Worm (Caenorhabditis elegans) whole organism, young adult: ENCODE results near the gene F36D4.1.

Experiments used
- B0019.2 ChIP-seq: fragments of 200-800 bp; sonication (Bioruptor generic); conservative IDR thresholded peaks from 2 replicates; pipeline ENCODE4 v1.3.6; 2022; ENCODE audit warnings: missing genetic modification reagents, missing genetic modification characterization, missing compliant biosample characterization
- B0261.1 ChIP-seq: sonication (generic microtip); optimal IDR thresholded peaks from 2 replicates; lab custom pipeline; 2016; ENCODE audit warnings: mild to moderate bottlenecking, missing genetic modification characterization, moderate library complexity, missing compliant biosample characterization
- C17E4.6 ChIP-seq: fragments of 200-800 bp; sonication (Bioruptor generic); IDR thresholded peaks from 2 replicates; pipeline ENCODE4 v1.3.6; 2022; ENCODE audit warnings: missing genetic modification reagents, missing genetic modification characterization, missing compliant biosample characterization
- D2030.7 ChIP-seq: fragments of 200-800 bp; sonication (Bioruptor generic); IDR thresholded peaks from 2 replicates; pipeline ENCODE4 v1.3.6; 2022; ENCODE audit warnings: missing genetic modification reagents, missing genetic modification characterization, missing compliant biosample characterization
- F23B12.7 ChIP-seq: sonication (generic microtip); optimal IDR thresholded peaks from 2 replicates; lab custom pipeline; 2017; ENCODE audit warnings: missing genetic modification characterization, mild to moderate bottlenecking, missing compliant biosample characterization, antibody characterized with exemption, moderate library complexity; ENCODE audit not compliant: insufficient read depth
- F37B4.10 ChIP-seq: fragments of 200-800 bp; sonication (Bioruptor generic); IDR thresholded peaks from 2 replicates; pipeline ENCODE4 v1.3.6; 2022; ENCODE audit warnings: missing genetic modification characterization, missing compliant biosample characterization
- K12H6.12 ChIP-seq: fragments of 200-800 bp; sonication (Bioruptor generic); optimal IDR thresholded peaks from 2 replicates; lab custom pipeline; 2018; ENCODE audit warnings: mild to moderate bottlenecking, missing genetic modification characterization, missing compliant biosample characterization
- ZK185.1 ChIP-seq: sonication (generic microtip); optimal IDR thresholded peaks from 2 replicates; lab custom pipeline; 2016; ENCODE audit warnings: mild to moderate bottlenecking, missing genetic modification characterization, missing compliant biosample characterization; ENCODE audit not compliant: poor library complexity, severe bottlenecking
- atf-7 ChIP-seq: sonication (generic microtip); optimal IDR thresholded peaks from 2 replicates; lab custom pipeline; 2017; ENCODE audit warnings: mild to moderate bottlenecking, missing genetic modification characterization, missing compliant biosample characterization
- attf-3 ChIP-seq: fragments of 200-800 bp; sonication (Bioruptor generic); conservative IDR thresholded peaks from 2 replicates; pipeline ENCODE4 v1.3.6; 2022; ENCODE audit warnings: missing genetic modification reagents, missing genetic modification characterization, missing compliant biosample characterization
- attf-5 ChIP-seq: fragments of 200-800 bp; sonication (Bioruptor generic); optimal IDR thresholded peaks from 2 replicates; lab custom pipeline; 2018; ENCODE audit warnings: mild to moderate bottlenecking, missing genetic modification characterization, missing compliant biosample characterization
- bed-1 ChIP-seq: fragments of 200-800 bp; sonication (Bioruptor generic); IDR thresholded peaks from 2 replicates; pipeline ENCODE4 v1.3.6; 2022; ENCODE audit warnings: missing genetic modification reagents, missing genetic modification characterization, missing compliant biosample characterization
- ccch-3 ChIP-seq: fragments of 200-800 bp; sonication (Bioruptor generic); optimal IDR thresholded peaks from 2 replicates; lab custom pipeline; 2018; ENCODE audit warnings: mild to moderate bottlenecking, missing genetic modification characterization, missing compliant biosample characterization
- cebp-1 ChIP-seq, 2 experiments: fragments of 200-800 bp in 1 of 2; sonication (Bioruptor generic) in 1 of 2; sonication (generic microtip) in 1 of 2; IDR thresholded peaks in 1 of 2; optimal IDR thresholded peaks in 1 of 2; 2 replicates each; pipeline versions ENCODE4 v1.3.6 to Lab custom; 2017 to 2022; ENCODE audit warnings: missing compliant biosample characterization in 2 of 2, missing genetic modification characterization in 2 of 2, mild to moderate bottlenecking in 1 of 2, missing genetic modification reagents in 1 of 2, moderate library complexity in 1 of 2
- ceh-27 ChIP-seq: fragments of 200-800 bp; sonication (Bioruptor generic); optimal IDR thresholded peaks from 2 replicates; lab custom pipeline; 2018; ENCODE audit warnings: mild to moderate bottlenecking, missing genetic modification characterization, moderate library complexity, missing compliant biosample characterization
- ceh-40 ChIP-seq: fragments of 200-800 bp; sonication (Bioruptor generic); IDR thresholded peaks from 2 replicates; pipeline ENCODE4 v1.3.6; 2022; ENCODE audit warnings: missing genetic modification characterization, missing compliant biosample characterization
- chd-7 ChIP-seq: sonication (generic microtip); optimal IDR thresholded peaks from 2 replicates; lab custom pipeline; 2016; ENCODE audit warnings: mild to moderate bottlenecking, missing genetic modification characterization, moderate library complexity, missing compliant biosample characterization
- die-1 ChIP-seq: sonication (generic microtip); optimal IDR thresholded peaks from 2 replicates; lab custom pipeline; 2016; ENCODE audit warnings: missing genotype, mild to moderate bottlenecking, missing genetic modification characterization, missing compliant biosample characterization
- dox-1 ChIP-seq: fragments of 200-800 bp; sonication (Bioruptor generic); IDR thresholded peaks from 2 replicates; pipeline ENCODE4 v1.3.6; 2022; ENCODE audit warnings: missing genetic modification reagents, missing genetic modification characterization, missing compliant biosample characterization
- egl-18 ChIP-seq: fragments of 200-800 bp; sonication (Bioruptor generic); IDR thresholded peaks from 2 replicates; pipeline ENCODE4 v1.3.6; 2022; ENCODE audit warnings: missing genetic modification reagents, missing genetic modification characterization, missing compliant biosample characterization
- egrh-3 ChIP-seq: fragments of 200-800 bp; sonication (Bioruptor generic); IDR thresholded peaks from 2 replicates; pipeline ENCODE4 v1.3.6; 2022; ENCODE audit warnings: missing genetic modification reagents, missing genetic modification characterization, missing compliant biosample characterization
- ets-4 ChIP-seq: fragments of 200-800 bp; sonication (Bioruptor generic); optimal IDR thresholded peaks from 2 replicates; lab custom pipeline; 2018; ENCODE audit warnings: mild to moderate bottlenecking, missing genetic modification characterization, missing compliant biosample characterization
- gei-17 ChIP-seq: fragments of 200-800 bp; sonication (Bioruptor generic); optimal IDR thresholded peaks from 2 replicates; lab custom pipeline; 2018; ENCODE audit warnings: mild to moderate bottlenecking, missing genetic modification characterization, missing compliant biosample characterization
- let-526 ChIP-seq: fragments of 200-800 bp; sonication (Bioruptor generic); IDR thresholded peaks from 2 replicates; pipeline ENCODE4 v1.3.6; 2022; ENCODE audit warnings: missing genetic modification reagents, missing genetic modification characterization, missing compliant biosample characterization
- let-607 ChIP-seq, 2 experiments: fragments of 200-800 bp in 1 of 2; sonication (Bioruptor generic) in 1 of 2; sonication (generic microtip) in 1 of 2; optimal IDR thresholded peaks; 2 replicates each; lab custom pipeline; 2016 to 2018; ENCODE audit warnings: mild to moderate bottlenecking in 2 of 2, missing compliant biosample characterization in 2 of 2, missing genetic modification characterization in 2 of 2, moderate library complexity in 2 of 2, missing genotype in 1 of 2
- lin-26 ChIP-seq: fragments of 200-800 bp; sonication (Bioruptor generic); IDR thresholded peaks from 2 replicates; pipeline ENCODE4 v1.3.6; 2022; ENCODE audit warnings: missing genetic modification reagents, missing genetic modification characterization, missing compliant biosample characterization
- lin-40 ChIP-seq: sonication (generic microtip); optimal IDR thresholded peaks from 2 replicates; lab custom pipeline; 2016; ENCODE audit warnings: missing genetic modification characterization, mild to moderate bottlenecking, missing compliant biosample characterization, missing genotype, missing genetic modification reagents
- lsl-1 ChIP-seq: fragments of 200-800 bp; sonication (Bioruptor generic); optimal IDR thresholded peaks from 2 replicates; lab custom pipeline; 2018; ENCODE audit warnings: mild to moderate bottlenecking, missing genetic modification characterization, moderate library complexity, missing compliant biosample characterization
- madf-10 ChIP-seq: sonication (generic microtip); optimal IDR thresholded peaks from 2 replicates; lab custom pipeline; 2016; ENCODE audit warnings: mild to moderate bottlenecking, missing genetic modification characterization, missing compliant biosample characterization
- mes-4 ChIP-seq: sonication (generic microtip); optimal IDR thresholded peaks from 2 replicates; lab custom pipeline; 2016; ENCODE audit warnings: missing genotype, missing genetic modification characterization, missing compliant biosample characterization
- nhr-80 ChIP-seq: sonication (generic microtip); optimal IDR thresholded peaks from 2 replicates; lab custom pipeline; 2016; ENCODE audit warnings: missing genetic modification characterization, missing compliant biosample characterization
- rpc-1 ChIP-seq, 2 experiments: fragments of 150-350 bp in 1 of 2; sonication (generic microtip) in 1 of 2; optimal IDR thresholded peaks; 2 replicates each; lab custom pipeline; 2014 to 2018; ENCODE audit warnings: missing biosample characterization in 1 of 2, missing genetic modification characterization in 1 of 2, missing genetic modification reagents in 1 of 2, missing genotype in 1 of 2
- snpc-1.3 ChIP-seq: sonication (generic microtip); optimal IDR thresholded peaks from 2 replicates; lab custom pipeline; 2017; ENCODE audit warnings: missing genetic modification characterization, mild to moderate bottlenecking, missing compliant biosample characterization, antibody characterized with exemption, moderate library complexity, missing genotype, missing genetic modification reagents; ENCODE audit not compliant: insufficient read depth
- snpc-4 ChIP-seq, 5 experiments: fragments of 150-350 bp in 1 of 5; sonication (generic microtip) in 4 of 5; optimal IDR thresholded peaks; 2 replicates each; lab custom pipeline; 2014 to 2018; ENCODE audit warnings: missing genetic modification characterization in 5 of 5, missing biosample characterization in 3 of 5, antibody characterized with exemption in 2 of 5, mild to moderate bottlenecking in 2 of 5, missing compliant biosample characterization in 2 of 5, missing genotype in 2 of 5, moderate library complexity in 2 of 5, missing genetic modification reagents in 1 of 5
- sptf-2 ChIP-seq: fragments of 200-800 bp; sonication (Bioruptor generic); optimal IDR thresholded peaks from 2 replicates; lab custom pipeline; 2018; ENCODE audit warnings: mild to moderate bottlenecking, missing genetic modification characterization, missing compliant biosample characterization
- tlf-1 ChIP-seq: fragments of 200-800 bp; sonication (Bioruptor generic); optimal IDR thresholded peaks from 2 replicates; lab custom pipeline; 2018; ENCODE audit warnings: mild to moderate bottlenecking, missing genetic modification characterization, missing compliant biosample characterization
- unc-62 ChIP-seq: fragments of 150-350 bp; optimal IDR thresholded peaks from 2 replicates; lab custom pipeline; 2014; ENCODE audit warnings: missing biosample characterization, missing genetic modification reagents, missing genetic modification characterization
- xnd-1 ChIP-seq: sonication (generic microtip); optimal IDR thresholded peaks from 2 replicates; lab custom pipeline; 2016; ENCODE audit warnings: missing genotype, missing genetic modification reagents, missing genetic modification characterization, missing compliant biosample characterization
- ztf-25 ChIP-seq: fragments of 200-800 bp; sonication (Bioruptor generic); IDR thresholded peaks from 2 replicates; pipeline ENCODE4 v1.3.6; 2022; ENCODE audit warnings: missing genetic modification reagents, missing genetic modification characterization, missing compliant biosample characterization
- ztf-26 ChIP-seq: sonication (generic microtip); optimal IDR thresholded peaks from 2 replicates; lab custom pipeline; 2017; ENCODE audit warnings: missing genetic modification characterization, missing compliant biosample characterization

Gene F36D4.1

DNA sequence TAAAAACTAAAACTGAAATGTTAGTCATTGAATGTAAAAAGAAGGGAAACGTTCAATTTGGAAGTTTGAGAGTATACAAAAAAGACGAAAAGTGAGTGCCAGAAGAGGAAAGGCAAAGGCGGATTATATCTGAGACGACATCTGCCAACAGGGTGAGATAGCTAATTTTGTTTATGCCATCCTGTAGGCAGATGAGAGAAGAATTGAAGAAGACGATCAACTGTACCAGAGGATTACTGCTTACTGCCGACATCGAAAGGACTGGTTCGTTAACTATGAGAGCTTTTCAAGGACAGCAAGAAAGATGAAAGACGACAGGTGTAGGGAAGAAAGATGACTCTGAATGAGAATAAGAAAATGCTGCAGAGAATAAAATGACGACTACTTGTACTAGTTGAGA lies 6.8 kb downstream of the F36D4.1 start:
- TF ChIP-seq ztf-25 (GFP tag; lab: Robert Waterston, UW) (no peak), tlf-1 (GFP tag; lab: Kevin White, UChicago) (no peak), D2030.7 (GFP tag; lab: Robert Waterston, UW) (no peak), rpc-1 (optimal IDR thresholded peaks at IDR 0.05; lab: Kevin White, UChicago) (no peak), rpc-1 (tag; optimal IDR thresholded peaks at IDR 0.05; lab: Kevin White, UChicago) (no peak)

DNA sequence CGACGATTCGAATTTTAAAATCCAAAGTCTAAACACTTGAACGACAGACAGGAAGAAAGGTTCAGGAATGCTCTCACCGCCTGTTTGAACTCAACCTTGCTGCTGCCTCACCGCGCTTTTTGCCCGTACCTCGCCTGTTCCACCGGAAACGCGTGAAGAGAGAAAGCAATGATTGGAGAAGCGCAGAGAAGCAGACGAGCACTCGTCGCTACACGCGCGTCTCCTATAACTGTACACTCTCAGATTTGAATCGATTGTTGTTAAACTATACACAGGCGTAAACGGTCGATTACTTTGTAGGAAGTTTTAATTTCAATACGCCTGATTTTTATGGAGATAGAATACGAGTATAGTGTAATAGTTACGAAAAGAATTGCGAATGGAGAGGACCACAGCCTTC lies 7.8 kb downstream of the F36D4.1 start:
- TF ChIP-seq K12H6.12 (peak; percentile 36), xnd-1 (tag; lab: Kevin White, UChicago) (no peak), F37B4.10 (GFP tag; lab: Robert Waterston, UW) (no peak), atf-7 (peak; percentile 5), madf-10 (no peak), snpc-1.3 (no peak), mes-4 (no peak), lin-40 (tag; lab: Kevin White, UChicago) (peak; percentile 26), lsl-1 (GFP tag; lab: Kevin White, UChicago) (no peak), attf-3 (GFP tag; lab: Robert Waterston, UW) (no peak), cebp-1 (GFP tag; IDR thresholded peaks at IDR 0.05; lab: Robert Waterston, UW) (no peak), cebp-1 (tag; optimal IDR thresholded peaks at IDR 0.05; lab: Kevin White, UChicago) (peak; percentile 52), ZK185.1 (tag; lab: Kevin White, UChicago) (peak; percentile 5), ztf-26 (tag; lab: Kevin White, UChicago) (no peak), chd-7 (tag; lab: Kevin White, UChicago) (peak; percentile 2), egl-18 (GFP tag; lab: Robert Waterston, UW) (no peak), ccch-3 (GFP tag; lab: Kevin White, UChicago) (no peak), ceh-27 (peak; percentile 26), nhr-80 (tag; lab: Kevin White, UChicago) (peak; percentile 89), snpc-4 (GFP tag; optimal IDR thresholded peaks at IDR 0.05; lab: Kevin White, UChicago) (no peak), snpc-4 (tag; optimal IDR thresholded peaks at IDR 0.05; lab: Kevin White, UChicago) (peak in 1 of 4 experiments; percentile 8), attf-5 (GFP tag; lab: Kevin White, UChicago) (peak; percentile 46), let-607 (tag; optimal IDR thresholded peaks at IDR 0.05; lab: Kevin White, UChicago) (peak in 1 of 2 experiments; percentile 31), lin-26 (no peak), F23B12.7 (tag; lab: Kevin White, UChicago) (no peak), ets-4 (GFP tag; lab: Kevin White, UChicago) (peak; percentile 9), bed-1 (GFP tag; lab: Robert Waterston, UW) (no peak), unc-62 (GFP tag; lab: Kevin White, UChicago) (no peak)

DNA sequence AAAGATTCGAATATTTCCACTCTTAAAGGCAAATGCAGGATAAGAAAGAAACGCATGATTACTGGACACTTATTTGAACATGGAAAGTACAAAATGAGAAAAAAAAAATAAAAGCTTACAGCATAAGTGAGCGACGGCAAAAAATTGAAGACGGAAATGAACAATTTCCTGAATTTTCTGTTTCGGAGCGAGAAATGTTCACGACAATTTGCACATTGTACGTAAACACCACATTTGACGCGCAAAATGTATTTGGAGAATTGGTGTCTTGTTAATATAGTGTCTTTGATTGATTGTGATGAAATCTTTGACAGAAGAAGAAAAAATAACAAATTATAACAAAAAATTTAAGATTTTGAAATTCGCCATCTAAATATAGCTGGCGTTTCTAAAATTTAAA lies 8.9 kb downstream of the F36D4.1 start, which contains the start of gene F36D4.5:
TSS of gene F36D4.5 (minus strand) at position 225 of the 400 bp plus-strand sequence.
- TF ChIP-seq ceh-27 (no peak), cebp-1 (GFP tag; IDR thresholded peaks at IDR 0.05; lab: Robert Waterston, UW) (no peak), cebp-1 (tag; optimal IDR thresholded peaks at IDR 0.05; lab: Kevin White, UChicago) (peak; percentile 20)
- TF ChIP-seq, all 124 proteins: peak for 1

DNA sequence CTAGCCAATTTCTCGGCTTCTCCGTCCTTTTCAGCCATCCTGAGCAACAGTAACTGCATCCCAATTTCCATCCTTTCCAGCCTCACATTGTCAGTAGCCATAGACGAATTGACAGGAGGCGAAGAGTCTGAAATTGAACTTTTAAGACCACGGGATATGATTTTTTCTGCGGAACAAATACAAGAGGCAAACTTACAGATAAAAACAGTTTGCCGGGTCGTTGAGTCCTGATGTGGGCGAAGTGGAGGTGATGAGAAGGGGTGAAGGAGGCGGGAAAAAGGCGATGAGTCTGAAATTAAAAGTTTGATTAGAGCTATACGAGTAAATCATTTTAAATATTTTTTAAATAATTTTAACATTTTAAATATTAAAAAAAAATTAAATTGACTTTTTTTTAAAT lies 10.4 kb downstream of the F36D4.1 start, which contains the start of gene F36D4.6:
TSS of gene F36D4.6 (minus strand) at position 101 of the 400 bp plus-strand sequence.
- TF ChIP-seq dox-1 (GFP tag; lab: Robert Waterston, UW) (no peak), let-526 (GFP tag; lab: Robert Waterston, UW) (no peak), unc-62 (GFP tag; lab: Kevin White, UChicago) (no peak), ceh-40 (no peak), gei-17 (GFP tag; lab: Kevin White, UChicago) (no peak), B0261.1 (tag; lab: Kevin White, UChicago) (no peak), B0019.2 (GFP tag; lab: Robert Waterston, UW) (no peak), snpc-1.3 (no peak), nhr-80 (tag; lab: Kevin White, UChicago) (no peak), lin-40 (tag; lab: Kevin White, UChicago) (no peak), sptf-2 (GFP tag; lab: Kevin White, UChicago) (no peak), die-1 (no peak), egrh-3 (no peak), C17E4.6 (GFP tag; lab: Robert Waterston, UW) (no peak)
